Worm (Caenorhabditis elegans) whole organism, young adult: ENCODE results near the gene ZK896.1.

Source experiments
- B0261.1 ChIP-seq: sonication (generic microtip); optimal IDR thresholded peaks from 2 replicates; lab custom pipeline; 2016; ENCODE audit warnings: mild to moderate bottlenecking, missing genetic modification characterization, moderate library complexity, missing compliant biosample characterization
- C06A6.2 ChIP-seq: fragments of 200-800 bp; sonication (Bioruptor generic); conservative IDR thresholded peaks from 2 replicates; pipeline ENCODE4 v1.3.6; 2022; ENCODE audit warnings: missing genetic modification characterization, missing compliant biosample characterization
- C17E4.6 ChIP-seq: fragments of 200-800 bp; sonication (Bioruptor generic); IDR thresholded peaks from 2 replicates; pipeline ENCODE4 v1.3.6; 2022; ENCODE audit warnings: missing genetic modification reagents, missing genetic modification characterization, missing compliant biosample characterization
- D2030.7 ChIP-seq: fragments of 200-800 bp; sonication (Bioruptor generic); IDR thresholded peaks from 2 replicates; pipeline ENCODE4 v1.3.6; 2022; ENCODE audit warnings: missing genetic modification reagents, missing genetic modification characterization, missing compliant biosample characterization
- F10E7.11 ChIP-seq: sonication (generic microtip); optimal IDR thresholded peaks from 2 replicates; lab custom pipeline; 2017; ENCODE audit warnings: mild to moderate bottlenecking, missing genetic modification characterization, moderate library complexity, missing compliant biosample characterization
- F23B12.7 ChIP-seq: sonication (generic microtip); optimal IDR thresholded peaks from 2 replicates; lab custom pipeline; 2017; ENCODE audit warnings: missing genetic modification characterization, mild to moderate bottlenecking, missing compliant biosample characterization, antibody characterized with exemption, moderate library complexity; ENCODE audit not compliant: insufficient read depth
- F49E8.2 ChIP-seq: sonication (generic microtip); optimal IDR thresholded peaks from 3 replicates; lab custom pipeline; 2017; ENCODE audit warnings: missing genetic modification characterization, mild to moderate bottlenecking, missing compliant biosample characterization, antibody characterized with exemption, moderate library complexity; ENCODE audit not compliant: insufficient read depth
- F57A8.1 ChIP-seq: fragments of 200-800 bp; sonication (Bioruptor generic); optimal IDR thresholded peaks from 2 replicates; lab custom pipeline; 2018; ENCODE audit warnings: mild to moderate bottlenecking, missing genetic modification characterization, moderate library complexity, missing compliant biosample characterization
- Y53F4B.3 ChIP-seq: fragments of 200-800 bp; sonication (Bioruptor generic); IDR thresholded peaks from 2 replicates; pipeline ENCODE4 v1.3.6; 2022; ENCODE audit warnings: missing genetic modification reagents, missing genetic modification characterization, missing compliant biosample characterization
- ZK185.1 ChIP-seq: sonication (generic microtip); optimal IDR thresholded peaks from 2 replicates; lab custom pipeline; 2016; ENCODE audit warnings: mild to moderate bottlenecking, missing genetic modification characterization, missing compliant biosample characterization; ENCODE audit not compliant: poor library complexity, severe bottlenecking
- ama-1 ChIP-seq, 3 experiments: fragments of 150-350 bp in 1 of 3; sonication (generic microtip) in 2 of 3; optimal IDR thresholded peaks; 2 replicates each; lab custom pipeline; 2014 to 2018; ENCODE audit warnings: missing biosample characterization in 2 of 3, missing genetic modification characterization in 2 of 3, missing genetic modification reagents in 2 of 3
- aptf-2 ChIP-seq: fragments of 200-800 bp; sonication (Bioruptor generic); conservative IDR thresholded peaks from 2 replicates; pipeline ENCODE4 v1.3.6; 2022; ENCODE audit warnings: missing genetic modification reagents, missing genetic modification characterization, missing compliant biosample characterization
- atf-7 ChIP-seq: sonication (generic microtip); optimal IDR thresholded peaks from 2 replicates; lab custom pipeline; 2017; ENCODE audit warnings: mild to moderate bottlenecking, missing genetic modification characterization, missing compliant biosample characterization
- attf-6 ChIP-seq: fragments of 200-800 bp; sonication (Bioruptor generic); IDR thresholded peaks from 2 replicates; pipeline ENCODE4 v1.3.6; 2022; ENCODE audit warnings: missing genetic modification reagents, missing genetic modification characterization, missing compliant biosample characterization
- cebp-1 ChIP-seq, 2 experiments: fragments of 200-800 bp in 1 of 2; sonication (Bioruptor generic) in 1 of 2; sonication (generic microtip) in 1 of 2; IDR thresholded peaks in 1 of 2; optimal IDR thresholded peaks in 1 of 2; 2 replicates each; pipeline versions ENCODE4 v1.3.6 to Lab custom; 2017 to 2022; ENCODE audit warnings: missing compliant biosample characterization in 2 of 2, missing genetic modification characterization in 2 of 2, mild to moderate bottlenecking in 1 of 2, missing genetic modification reagents in 1 of 2, moderate library complexity in 1 of 2
- cebp-2 ChIP-seq: fragments of 200-800 bp; sonication (Bioruptor generic); IDR thresholded peaks from 2 replicates; pipeline ENCODE4 v1.3.6; 2022; ENCODE audit warnings: missing genetic modification characterization, missing compliant biosample characterization
- chd-7 ChIP-seq: sonication (generic microtip); optimal IDR thresholded peaks from 2 replicates; lab custom pipeline; 2016; ENCODE audit warnings: mild to moderate bottlenecking, missing genetic modification characterization, moderate library complexity, missing compliant biosample characterization
- him-1 ChIP-seq: sonication (generic microtip); optimal IDR thresholded peaks from 2 replicates; lab custom pipeline; 2016; ENCODE audit warnings: missing genotype, missing genetic modification reagents, missing genetic modification characterization, missing compliant biosample characterization
- hmg-1.2 ChIP-seq: fragments of 200-800 bp; sonication (Bioruptor generic); IDR thresholded peaks from 2 replicates; pipeline ENCODE4 v1.3.6; 2022; ENCODE audit warnings: missing genetic modification reagents, missing genetic modification characterization, missing compliant biosample characterization
- hrde-1 ChIP-seq: sonication (generic microtip); optimal IDR thresholded peaks from 2 replicates; lab custom pipeline; 2016; ENCODE audit warnings: missing genetic modification characterization, mild to moderate bottlenecking, missing compliant biosample characterization, moderate library complexity, missing genotype, missing genetic modification reagents, borderline replicate concordance
- hsf-1 ChIP-seq: fragments of 200-800 bp; sonication (Bioruptor generic); IDR thresholded peaks from 2 replicates; pipeline ENCODE4 v1.3.6; 2022; ENCODE audit warnings: missing genetic modification reagents, missing genetic modification characterization, missing compliant biosample characterization
- lag-1 ChIP-seq: fragments of 200-800 bp; sonication (Bioruptor generic); IDR thresholded peaks from 2 replicates; pipeline ENCODE4 v1.3.6; 2022; ENCODE audit warnings: missing genetic modification reagents, missing genetic modification characterization, missing compliant biosample characterization
- lin-35 ChIP-seq, 3 experiments: fragments of 150-350 bp in 2 of 3; sonication (generic microtip) in 1 of 3; optimal IDR thresholded peaks; 2 replicates each; lab custom pipeline; 2014 to 2018; ENCODE audit warnings: missing biosample characterization in 3 of 3, missing genetic modification characterization in 3 of 3, missing genetic modification reagents in 3 of 3
- lir-1 ChIP-seq: fragments of 200-800 bp; sonication (Bioruptor generic); conservative IDR thresholded peaks from 2 replicates; pipeline ENCODE4 v1.3.6; 2022; ENCODE audit warnings: missing genetic modification reagents, missing genetic modification characterization, missing compliant biosample characterization
- lsy-27 ChIP-seq: sonication (generic microtip); optimal IDR thresholded peaks from 2 replicates; lab custom pipeline; 2017; ENCODE audit warnings: missing genetic modification characterization, mild to moderate bottlenecking, missing compliant biosample characterization, antibody characterized with exemption, missing genotype, borderline replicate concordance; ENCODE audit not compliant: insufficient read depth
- madf-10 ChIP-seq: sonication (generic microtip); optimal IDR thresholded peaks from 2 replicates; lab custom pipeline; 2016; ENCODE audit warnings: mild to moderate bottlenecking, missing genetic modification characterization, missing compliant biosample characterization
- mcd-1 ChIP-seq: fragments of 200-800 bp; sonication (Bioruptor generic); IDR thresholded peaks from 2 replicates; pipeline ENCODE4 v1.3.6; 2022; ENCODE audit warnings: missing genetic modification reagents, missing genetic modification characterization, missing compliant biosample characterization
- nhr-27 ChIP-seq: fragments of 200-800 bp; sonication (Bioruptor generic); optimal IDR thresholded peaks from 2 replicates; lab custom pipeline; 2018; ENCODE audit warnings: mild to moderate bottlenecking, missing genetic modification characterization, moderate library complexity, missing compliant biosample characterization
- nhr-80 ChIP-seq: sonication (generic microtip); optimal IDR thresholded peaks from 2 replicates; lab custom pipeline; 2016; ENCODE audit warnings: missing genetic modification characterization, missing compliant biosample characterization
- nhr-90 ChIP-seq: sonication (generic microtip); optimal IDR thresholded peaks from 2 replicates; lab custom pipeline; 2016; ENCODE audit warnings: missing genotype, mild to moderate bottlenecking, missing genetic modification characterization, missing compliant biosample characterization
- pha-4 ChIP-seq: fragments of 150-350 bp; sonication (generic microtip); optimal IDR thresholded peaks from 2 replicates; lab custom pipeline; 2014; ENCODE audit warnings: missing biosample characterization, missing genetic modification reagents, missing genetic modification characterization
- rec-8 ChIP-seq, 2 experiments: sonication (generic microtip); optimal IDR thresholded peaks; 2 replicates each; lab custom pipeline; 2016; ENCODE audit warnings: mild to moderate bottlenecking in 2 of 2, missing genetic modification characterization in 2 of 2, missing genetic modification reagents in 2 of 2, missing genotype in 2 of 2, missing biosample characterization in 1 of 2, missing compliant biosample characterization in 1 of 2, moderate library complexity in 1 of 2
- tbx-9 ChIP-seq: sonication (generic microtip); optimal IDR thresholded peaks from 2 replicates; lab custom pipeline; 2016; ENCODE audit warnings: borderline replicate concordance, missing genetic modification characterization, inconsistent platforms, missing compliant biosample characterization
- xnd-1 ChIP-seq: sonication (generic microtip); optimal IDR thresholded peaks from 2 replicates; lab custom pipeline; 2016; ENCODE audit warnings: missing genotype, missing genetic modification reagents, missing genetic modification characterization, missing compliant biosample characterization
- zim-3 ChIP-seq: sonication (generic microtip); optimal IDR thresholded peaks from 2 replicates; lab custom pipeline; 2017; ENCODE audit warnings: mild to moderate bottlenecking, missing genetic modification characterization, moderate library complexity, missing compliant biosample characterization
- ztf-26 ChIP-seq: sonication (generic microtip); optimal IDR thresholded peaks from 2 replicates; lab custom pipeline; 2017; ENCODE audit warnings: missing genetic modification characterization, missing compliant biosample characterization
- ztf-28 ChIP-seq: fragments of 200-800 bp; sonication (Bioruptor generic); IDR thresholded peaks from 2 replicates; pipeline ENCODE4 v1.3.6; 2022; ENCODE audit warnings: missing genetic modification reagents, missing genetic modification characterization, missing compliant biosample characterization

ZK896.1 gene

DNA sequence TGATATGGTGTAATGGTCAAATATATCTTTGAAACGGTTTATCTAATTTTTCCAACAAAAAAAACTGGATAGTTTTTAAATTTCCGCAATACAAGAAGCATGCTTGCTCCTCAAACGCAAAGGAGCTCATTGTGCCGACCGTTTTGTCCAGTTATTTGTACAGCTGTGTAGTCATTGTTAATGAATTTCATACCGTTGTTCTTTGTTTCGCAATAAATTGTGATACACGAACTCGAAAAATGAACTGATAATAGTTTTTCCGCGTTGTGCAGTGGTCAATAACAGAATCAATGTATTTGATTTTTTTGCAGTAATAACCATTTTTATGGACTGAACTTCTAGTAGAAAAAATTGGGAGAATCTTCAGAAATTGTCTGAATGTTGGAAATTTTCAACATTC lies 23.7 kb upstream of the ZK896.1 start:
- TF ChIP-seq ama-1 (optimal IDR thresholded peaks at IDR 0.05; lab: Kevin White, UChicago) (no peak), ama-1 (GFP tag; optimal IDR thresholded peaks at IDR 0.05; lab: Kevin White, UChicago) (no peak), F23B12.7 (tag; lab: Kevin White, UChicago) (no peak), cebp-1 (GFP tag; IDR thresholded peaks at IDR 0.05; lab: Robert Waterston, UW) (no peak), cebp-1 (tag; optimal IDR thresholded peaks at IDR 0.05; lab: Kevin White, UChicago) (peak; percentile 37)

DNA sequence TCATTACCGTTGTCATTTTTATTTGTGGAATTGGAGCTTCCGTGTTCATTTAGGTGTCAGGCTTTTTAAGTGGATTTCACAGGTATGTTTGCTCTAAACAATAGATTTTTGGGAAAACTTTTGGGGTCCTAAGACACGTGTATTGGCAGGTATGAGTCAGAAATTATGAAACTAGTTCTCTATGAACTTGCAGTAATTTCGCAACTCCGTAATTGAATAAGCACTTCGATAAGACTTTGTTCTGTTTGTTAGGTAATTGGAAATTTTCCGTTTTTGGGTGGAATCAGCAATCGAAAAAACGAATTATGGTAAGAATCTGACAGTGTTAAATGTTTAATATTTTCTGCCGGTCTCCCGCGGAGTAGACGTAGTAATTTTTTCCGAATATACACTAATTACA lies 22.0 kb upstream of the ZK896.1 start:
- TF ChIP-seq attf-6 (GFP tag; lab: Robert Waterston, UW) (no peak), aptf-2 (GFP tag; lab: Robert Waterston, UW) (no peak), ztf-28 (GFP tag; lab: Robert Waterston, UW) (no peak), cebp-1 (GFP tag; IDR thresholded peaks at IDR 0.05; lab: Robert Waterston, UW) (peak; percentile 57; the same call in 1 of the 2 replicates), cebp-1 (tag; optimal IDR thresholded peaks at IDR 0.05; lab: Kevin White, UChicago) (peak; percentile 79), hmg-1.2 (GFP tag; lab: Robert Waterston, UW) (no peak)

DNA sequence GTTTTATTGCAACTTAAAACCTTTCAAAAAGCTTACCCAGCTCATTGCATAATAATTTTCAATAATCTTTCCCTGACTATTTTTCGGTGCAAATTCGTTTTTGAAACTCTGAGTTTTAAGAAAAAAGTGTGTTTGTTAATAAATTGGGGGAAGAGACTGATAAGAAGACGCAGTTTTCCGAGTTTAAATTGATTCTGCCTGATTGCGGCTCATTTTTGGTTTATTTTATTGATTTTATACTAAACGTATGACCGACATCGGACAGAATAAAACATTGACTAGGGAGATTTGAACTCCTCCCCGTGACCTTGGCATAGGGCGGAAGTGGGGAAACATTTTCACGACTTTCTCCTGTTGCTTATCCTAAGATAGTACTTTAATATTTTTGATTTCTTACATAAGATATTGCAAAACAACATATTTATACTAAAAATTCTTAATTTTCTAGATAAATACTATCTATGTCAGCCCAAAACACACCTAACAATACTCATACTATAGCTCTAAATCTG lies 21.3 kb upstream of the ZK896.1 start, which contains the start of gene K08D8.7:
K08D8.7 (plus strand) TSS at position 462 of the 512 bp plus-strand sequence.
- TF ChIP-seq hrde-1 (no peak), nhr-27 (tag; lab: Kevin White, UChicago) (no peak), him-1 (tag; lab: Kevin White, UChicago) (no peak), atf-7 (tag; lab: Kevin White, UChicago) (no peak), nhr-80 (peak; percentile 21)

- TF ChIP-seq lin-35 (GFP tag; optimal IDR thresholded peaks at IDR 0.05; lab: Kevin White, UChicago) (no peak), lsy-27 (tag; lab: Kevin White, UChicago) (no peak), chd-7 (tag; lab: Kevin White, UChicago) (no peak), cebp-2 (GFP tag; lab: Robert Waterston, UW) (no peak), ztf-26 (tag; lab: Kevin White, UChicago) (no peak), ama-1 (optimal IDR thresholded peaks at IDR 0.05; lab: Kevin White, UChicago) (no peak), ama-1 (GFP tag; optimal IDR thresholded peaks at IDR 0.05; lab: Kevin White, UChicago) (no peak), atf-7 (tag; lab: Kevin White, UChicago) (no peak), nhr-80 (no peak), F10E7.11 (tag; lab: Kevin White, UChicago) (no peak), nhr-90 (tag; lab: Kevin White, UChicago) (no peak), F49E8.2 (tag; lab: Kevin White, UChicago) (no peak), zim-3 (tag; lab: Kevin White, UChicago) (no peak), him-1 (tag; lab: Kevin White, UChicago) (no peak), Y53F4B.3 (GFP tag; lab: Robert Waterston, UW) (no peak), C17E4.6 (no peak), mcd-1 (GFP tag; lab: Robert Waterston, UW) (no peak), ZK185.1 (tag; lab: Kevin White, UChicago) (no peak), rec-8 (tag; optimal IDR thresholded peaks at IDR 0.05; lab: Kevin White, UChicago) (no peak)
- TF ChIP-seq, all 124 proteins: peak for 0
Measured at ce11 chrIV:12894996-12895395, 19.8 kb upstream of the ZK896.1 start, which contains the start of gene K08D8.11. Gene K08D8.11, plus strand, starts transcription at chrIV:12895296.

- TF ChIP-seq pha-4 (tag; lab: Kevin White, UChicago) (no peak), madf-10 (tag; lab: Kevin White, UChicago) (no peak), mcd-1 (GFP tag; lab: Robert Waterston, UW) (no peak), F57A8.1 (GFP tag; lab: Kevin White, UChicago) (no peak), hsf-1 (GFP tag; lab: Robert Waterston, UW) (no peak), lir-1 (no peak), D2030.7 (no peak), xnd-1 (no peak), lag-1 (no peak), tbx-9 (tag; lab: Kevin White, UChicago) (no peak), B0261.1 (tag; lab: Kevin White, UChicago) (no peak), C06A6.2 (GFP tag; lab: Robert Waterston, UW) (no peak)
Measured at ce11 chrIV:12893166-12893565, 18.0 kb upstream of the ZK896.1 start, which contains the start of gene K08D8.12. Gene K08D8.12, plus strand, starts transcription at chrIV:12893466.
